Fruit fly (Drosophila melanogaster) whole organism, embryonic: ENCODE data around the gene CG9030.
A peak's percentile ranks its signal among the peaks of the same experiment; 100 is the strongest.

Source experiments
- Abd-B ChIP-seq: fragments of 200-800 bp; sonication (Bioruptor generic); optimal IDR thresholded peaks from 2 replicates; lab custom pipeline; 2018; ENCODE audit warnings: missing biosample characterization, mild to moderate bottlenecking, missing genetic modification characterization, moderate library complexity
- CG10565 ChIP-seq: fragments of 200-800 bp; sonication (Bioruptor generic); optimal IDR thresholded peaks from 3 replicates; lab custom pipeline; 2016; ENCODE audit warnings: missing biosample characterization, mild to moderate bottlenecking, missing genetic modification characterization
- CG10654 ChIP-seq: fragments of 200-800 bp; sonication (Bioruptor generic); optimal IDR thresholded peaks from 2 replicates; lab custom pipeline; 2016; ENCODE audit warnings: missing biosample characterization, missing genetic modification characterization
- CG13624 ChIP-seq: fragments of 200-800 bp; sonication (Bioruptor generic); optimal IDR thresholded peaks from 2 replicates; lab custom pipeline; 2016; ENCODE audit warnings: missing biosample characterization, missing genetic modification characterization
- CG15601 ChIP-seq: fragments of 200-800 bp; sonication (Bioruptor generic); optimal IDR thresholded peaks from 3 replicates; lab custom pipeline; 2019; ENCODE audit warnings: missing biosample characterization, mild to moderate bottlenecking, missing genetic modification characterization, moderate library complexity
- CG1603 ChIP-seq: fragments of 200-800 bp; sonication (Bioruptor generic); optimal IDR thresholded peaks from 2 replicates; lab custom pipeline; 2019; ENCODE audit warnings: missing biosample characterization, mild to moderate bottlenecking, missing genetic modification characterization, moderate library complexity
- CG17385 ChIP-seq: fragments of 200-800 bp; sonication (Bioruptor generic); optimal IDR thresholded peaks from 3 replicates; lab custom pipeline; 2018; ENCODE audit warnings: missing biosample characterization, mild to moderate bottlenecking, missing genetic modification characterization
- CG17829 ChIP-seq: fragments of 200-800 bp; optimal IDR thresholded peaks from 2 replicates; lab custom pipeline; 2019; ENCODE audit warnings: missing biosample characterization, mild to moderate bottlenecking, missing genetic modification characterization, moderate library complexity
- CG2199 ChIP-seq: fragments of 200-800 bp; sonication (Bioruptor generic); IDR thresholded peaks from 3 replicates; pipeline ENCODE4 v1.3.6; 2022; ENCODE audit warnings: missing biosample characterization, missing genetic modification characterization
- CG2678 ChIP-seq: fragments of 200-800 bp; sonication (Bioruptor generic); optimal IDR thresholded peaks from 3 replicates; lab custom pipeline; 2019; ENCODE audit warnings: missing biosample characterization, mild to moderate bottlenecking, missing genetic modification characterization, moderate library complexity
- CG2712 ChIP-seq: fragments of 200-800 bp; optimal IDR thresholded peaks from 3 replicates; lab custom pipeline; 2019; ENCODE audit warnings: missing biosample characterization, mild to moderate bottlenecking, missing genetic modification characterization, moderate library complexity
- CG34376 ChIP-seq: fragments of 200-800 bp; sonication (Bioruptor generic); optimal IDR thresholded peaks from 2 replicates; lab custom pipeline; 2018; ENCODE audit warnings: missing biosample characterization, mild to moderate bottlenecking, missing genetic modification characterization
- CG6813 ChIP-seq: fragments of 200-800 bp; sonication (Bioruptor generic); optimal IDR thresholded peaks from 2 replicates; lab custom pipeline; 2017; ENCODE audit warnings: missing biosample characterization, missing genetic modification characterization, mild to moderate bottlenecking, moderate library complexity, missing genetic modification reagents
- ERR ChIP-seq: fragments of 200-800 bp; sonication (Bioruptor generic); optimal IDR thresholded peaks from 2 replicates; lab custom pipeline; 2016; ENCODE audit warnings: missing biosample characterization, missing genetic modification characterization
- MBD-R2 ChIP-seq: fragments of 200-800 bp; sonication (Bioruptor generic); IDR thresholded peaks from 2 replicates; pipeline ENCODE4 v1.3.6; 2022; ENCODE audit warnings: missing biosample characterization, missing genetic modification characterization
- MTF-1 ChIP-seq: fragments of 200-800 bp; sonication (Bioruptor generic); optimal IDR thresholded peaks from 2 replicates; lab custom pipeline; 2018; ENCODE audit warnings: missing biosample characterization, mild to moderate bottlenecking, missing genetic modification characterization, borderline replicate concordance
- Oli ChIP-seq: fragments of 200-800 bp; sonication (Bioruptor generic); optimal IDR thresholded peaks from 2 replicates; lab custom pipeline; 2018; ENCODE audit warnings: missing biosample characterization, mild to moderate bottlenecking, missing genetic modification characterization, moderate library complexity
- PHDP ChIP-seq: fragments of 200-800 bp; sonication (Bioruptor generic); optimal IDR thresholded peaks from 3 replicates; lab custom pipeline; 2018; ENCODE audit warnings: missing biosample characterization, mild to moderate bottlenecking, missing genetic modification characterization, moderate library complexity
- Pdp1 ChIP-seq, 2 experiments: fragments of 200-800 bp; sonication (Bioruptor generic); optimal IDR thresholded peaks; 3 replicates each; lab custom pipeline; 2016; ENCODE audit warnings: missing biosample characterization in 2 of 2, missing genetic modification characterization in 2 of 2, mild to moderate bottlenecking in 1 of 2, moderate library complexity in 1 of 2
- Scr ChIP-seq: fragments of 200-800 bp; sonication (Bioruptor generic); IDR thresholded peaks from 2 replicates; pipeline ENCODE4 v1.3.6; 2022; ENCODE audit warnings: missing biosample characterization, missing genetic modification characterization; ENCODE audit not compliant: partially characterized antibody
- Sry-δ ChIP-seq: fragments of 200-800 bp; sonication (Bioruptor generic); optimal IDR thresholded peaks from 2 replicates; lab custom pipeline; 2016; ENCODE audit warnings: missing biosample characterization, missing genetic modification characterization
- TFAM ChIP-seq: fragments of 200-800 bp; sonication (Bioruptor generic); optimal IDR thresholded peaks from 2 replicates; lab custom pipeline; 2017; ENCODE audit warnings: missing biosample characterization, missing genetic modification characterization, inconsistent platforms
- al ChIP-seq: fragments of 200-800 bp; sonication (Bioruptor generic); IDR thresholded peaks from 2 replicates; pipeline ENCODE4 v1.3.6; 2022; ENCODE audit warnings: missing biosample characterization, missing genetic modification characterization
- bab2 ChIP-seq: fragments of 200-800 bp; sonication (Bioruptor generic); optimal IDR thresholded peaks from 2 replicates; lab custom pipeline; 2016; ENCODE audit warnings: missing biosample characterization, missing genetic modification characterization
- bsh ChIP-seq, 2 experiments: fragments of 200-800 bp; sonication (Bioruptor generic); optimal IDR thresholded peaks; 2 replicates each; lab custom pipeline; 2017 to 2018; ENCODE audit warnings: mild to moderate bottlenecking in 2 of 2, missing biosample characterization in 2 of 2, missing genetic modification characterization in 2 of 2, moderate library complexity in 1 of 2
- caup ChIP-seq: fragments of 200-800 bp; sonication (Bioruptor generic); optimal IDR thresholded peaks from 3 replicates; lab custom pipeline; 2017; ENCODE audit warnings: missing biosample characterization, mild to moderate bottlenecking, missing genetic modification characterization, moderate library complexity; ENCODE audit not compliant: severe bottlenecking
- exex ChIP-seq: fragments of 200-800 bp; sonication (Bioruptor generic); optimal IDR thresholded peaks from 4 replicates; lab custom pipeline; 2018; ENCODE audit warnings: missing biosample characterization, mild to moderate bottlenecking, missing genetic modification characterization, moderate library complexity
- fu2 ChIP-seq: fragments of 200-800 bp; sonication (Bioruptor generic); optimal IDR thresholded peaks from 2 replicates; lab custom pipeline; 2016; ENCODE audit warnings: missing biosample characterization, missing genetic modification characterization
- gcm2 ChIP-seq: fragments of 200-800 bp; sonication (Bioruptor generic); optimal IDR thresholded peaks from 2 replicates; lab custom pipeline; 2016; ENCODE audit warnings: missing biosample characterization, missing genetic modification characterization
- grn ChIP-seq: fragments of 200-800 bp; sonication (Bioruptor generic); optimal IDR thresholded peaks from 3 replicates; lab custom pipeline; 2017; ENCODE audit warnings: missing biosample characterization, missing genetic modification characterization
- kni ChIP-seq: fragments of 200-800 bp; sonication (Bioruptor generic); optimal IDR thresholded peaks from 3 replicates; lab custom pipeline; 2017; ENCODE audit warnings: mild to moderate bottlenecking, missing biosample characterization, missing genetic modification reagents, missing genetic modification characterization
- lola ChIP-seq, 3 experiments: fragments of >200 bp in 2 of 3; fragments of 200-800 bp in 1 of 3; sonication (Bioruptor generic) in 1 of 3; optimal IDR thresholded peaks; 2 replicates each; lab custom pipeline; 2017 to 2019; ENCODE audit warnings: missing biosample characterization in 3 of 3, missing genetic modification characterization in 3 of 3, mild to moderate bottlenecking in 1 of 3, moderate library complexity in 1 of 3
- luna ChIP-seq: fragments of 200-800 bp; sonication (Bioruptor generic); optimal IDR thresholded peaks from 2 replicates; lab custom pipeline; 2016; ENCODE audit warnings: missing biosample characterization, missing genetic modification characterization
- oc ChIP-seq: fragments of 200-800 bp; sonication (Bioruptor generic); optimal IDR thresholded peaks from 2 replicates; lab custom pipeline; 2018; ENCODE audit warnings: missing biosample characterization, mild to moderate bottlenecking, missing genetic modification characterization, moderate library complexity
- pita ChIP-seq: fragments of 200-800 bp; sonication (Bioruptor generic); optimal IDR thresholded peaks from 2 replicates; lab custom pipeline; 2017; ENCODE audit warnings: missing biosample characterization, mild to moderate bottlenecking, missing genetic modification characterization
- pum ChIP-seq: fragments of 200-800 bp; sonication (Bioruptor generic); optimal IDR thresholded peaks from 2 replicates; lab custom pipeline; 2016; ENCODE audit warnings: missing biosample characterization, missing genetic modification characterization
- sd ChIP-seq: fragments of 200-800 bp; sonication (Bioruptor generic); optimal IDR thresholded peaks from 3 replicates; lab custom pipeline; 2018; ENCODE audit warnings: missing biosample characterization, mild to moderate bottlenecking, missing genetic modification characterization, moderate library complexity
- shn ChIP-seq: fragments of 200-800 bp; sonication (Bioruptor generic); optimal IDR thresholded peaks from 3 replicates; lab custom pipeline; 2016; ENCODE audit warnings: missing biosample characterization, missing genetic modification characterization
- tx ChIP-seq: fragments of 200-800 bp; sonication (Bioruptor generic); optimal IDR thresholded peaks from 2 replicates; lab custom pipeline; 2016; ENCODE audit warnings: missing biosample characterization, missing genetic modification characterization
- usp ChIP-seq: fragments of >200 bp; optimal IDR thresholded peaks from 2 replicates; lab custom pipeline; 2017; ENCODE audit warnings: missing biosample characterization, missing genetic modification characterization

CG9030 gene

dm6 chrX:14918750-14919247, 36.1 kb downstream of the CG9030 start, which contains the start of gene Eo (continued):
- TF ChIP-seq CG17829 (tag; lab: Kevin White, UChicago) (no peak), Scr (GFP tag; lab: Robert Waterston, UW) (no peak), CG2199 (no peak; the same call in 2 of the 3 replicates), CG1603 (tag; lab: Kevin White, UChicago) (no peak), al (GFP tag; lab: Robert Waterston, UW) (no peak), Sry-δ (GFP tag; lab: Kevin White, UChicago) (no peak), bab2 (no peak), pum (no peak), luna (no peak), CG10654 (GFP tag; lab: Kevin White, UChicago) (no peak), lola (GFP tag; optimal IDR thresholded peaks at IDR 0.05; lab: Kevin White, UChicago) (no peak), CG13624 (no peak), CG15601 (tag; lab: Kevin White, UChicago) (peak; percentile 22), CG2712 (no peak), TFAM (GFP tag; lab: Kevin White, UChicago) (no peak), tx (no peak), CG10565 (GFP tag; lab: Kevin White, UChicago) (no peak), bsh (GFP tag; optimal IDR thresholded peaks at IDR 0.05; lab: Kevin White, UChicago) (peak in 1 of 2 experiments; percentile 6), CG17385 (no peak), shn (no peak), oc (tag; lab: Kevin White, UChicago) (no peak), CG34376 (GFP tag; lab: Kevin White, UChicago) (peak; percentile 70), usp (no peak), PHDP (tag; lab: Kevin White, UChicago) (peak; percentile 26), gcm2 (GFP tag; lab: Kevin White, UChicago) (no peak), sd (peak; percentile 14), caup (GFP tag; lab: Kevin White, UChicago) (no peak), pita (GFP tag; lab: Kevin White, UChicago) (peak; percentile 23), grn (peak; percentile 53), MBD-R2 (GFP tag; lab: Robert Waterston, UW) (no peak), Abd-B (peak; percentile 25), Pdp1 (GFP tag; optimal IDR thresholded peaks at IDR 0.05; lab: Kevin White, UChicago) (peak in 1 of 2 experiments; percentile 70), fu2 (GFP tag; lab: Kevin White, UChicago) (no peak), MTF-1 (GFP tag; lab: Kevin White, UChicago) (no peak), kni (GFP tag; lab: Kevin White, UChicago) (peak; percentile 2), CG6813 (GFP tag; lab: Kevin White, UChicago) (peak; percentile 23), CG2678 (peak; percentile 52), ERR (GFP tag; lab: Kevin White, UChicago) (no peak), Oli (no peak), exex (peak; percentile 98)
- TF ChIP-seq, all 482 proteins: peak for 39
